Worm (Caenorhabditis elegans) whole organism, L2 larva: ENCODE measurements around the gene Y110A2AL.1.

ENCODE experiments used
- ama-1 ChIP-seq: fragments of 150-350 bp; optimal IDR thresholded peaks from 2 replicates; lab custom pipeline; 2018; ENCODE audit warnings: inconsistent platforms
- ceh-82 ChIP-seq: fragments of 150-350 bp; optimal IDR thresholded peaks from 2 replicates; lab custom pipeline; 2014; ENCODE audit warnings: missing biosample characterization, missing genetic modification characterization
- elt-3 ChIP-seq: sonication (generic microtip); optimal IDR thresholded peaks from 2 replicates; lab custom pipeline; 2017; ENCODE audit warnings: missing biosample characterization, missing genetic modification characterization
- fos-1 ChIP-seq: fragments of 150-350 bp; optimal IDR thresholded peaks from 2 replicates; lab custom pipeline; 2014; ENCODE audit warnings: missing biosample characterization, missing genetic modification characterization
- lin-11 ChIP-seq: fragments of 150-350 bp; sonication (generic microtip); optimal IDR thresholded peaks from 2 replicates; lab custom pipeline; 2014; ENCODE audit warnings: missing biosample characterization, missing genetic modification characterization, inconsistent platforms, mixed read lengths
- lsy-2 ChIP-seq, 2 experiments: fragments of 150-350 bp in 1 of 2; sonication (generic microtip) in 1 of 2; optimal IDR thresholded peaks; 2 replicates each; lab custom pipeline; 2014 to 2017; ENCODE audit warnings: missing biosample characterization in 2 of 2, missing genetic modification characterization in 2 of 2
- nhr-11 ChIP-seq: fragments of 150-350 bp; optimal IDR thresholded peaks from 2 replicates; lab custom pipeline; 2014; ENCODE audit warnings: missing biosample characterization, missing genetic modification characterization
- nhr-21 ChIP-seq: fragments of 150-350 bp; optimal IDR thresholded peaks from 2 replicates; lab custom pipeline; 2014; ENCODE audit warnings: missing biosample characterization, missing genetic modification characterization
- nhr-23 ChIP-seq: fragments of 150-350 bp; optimal IDR thresholded peaks from 2 replicates; lab custom pipeline; 2014; ENCODE audit warnings: missing biosample characterization, missing genetic modification reagents, missing genetic modification characterization
- snpc-4 ChIP-seq: fragments of 150-350 bp; optimal IDR thresholded peaks from 2 replicates; lab custom pipeline; 2014; ENCODE audit warnings: missing biosample characterization, missing genetic modification characterization
- zag-1 ChIP-seq: fragments of 150-350 bp; optimal IDR thresholded peaks from 2 replicates; lab custom pipeline; 2014; ENCODE audit warnings: missing biosample characterization, missing genetic modification characterization

- TF ChIP-seq lsy-2 (tag; optimal IDR thresholded peaks at IDR 0.05; lab: Kevin White, UChicago) = no peak
- no peak for TF ChIP-seq snpc-4
- TF ChIP-seq nhr-21 (tag; lab: Kevin White, UChicago) = no peak
- TF ChIP-seq elt-3 (tag; lab: Kevin White, UChicago) = no peak
- TF ChIP-seq lin-11 (tag; lab: Kevin White, UChicago) = no peak
- no peak for TF ChIP-seq nhr-11
- no peak for TF ChIP-seq ceh-82
- TF ChIP-seq fos-1 (tag; lab: Kevin White, UChicago) = no peak
- TF ChIP-seq nhr-23 (tag; lab: Kevin White, UChicago) = no peak
- TF ChIP-seq ama-1 (lab: Kevin White, UChicago) = no peak
- TF ChIP-seq zag-1 (tag; lab: Kevin White, UChicago) = no peak
These were observed 51.1 kb downstream of the Y110A2AL.1 start for ce11 chrII:2925806-2926558.
